Worm (Caenorhabditis elegans) whole organism, L4 larva: ENCODE measurements around the gene cut-1.

Experiments used
- ama-1 ChIP-seq: fragments of 150-350 bp; optimal IDR thresholded peaks from 2 replicates; lab custom pipeline; 2014; ENCODE audit warnings: inconsistent platforms, mixed read lengths
- cey-2 ChIP-seq: sonication (generic microtip); optimal IDR thresholded peaks from 3 replicates; lab custom pipeline; 2017; ENCODE audit warnings: missing genetic modification characterization, mild to moderate bottlenecking, missing compliant biosample characterization, antibody characterized with exemption, borderline replicate concordance; ENCODE audit not compliant: insufficient read depth
- nhr-25 ChIP-seq: sonication (generic microtip); optimal IDR thresholded peaks from 2 replicates; lab custom pipeline; 2017; ENCODE audit warnings: missing genetic modification characterization, mild to moderate bottlenecking, missing compliant biosample characterization, antibody characterized with exemption, moderate library complexity, borderline replicate concordance; ENCODE audit not compliant: insufficient read depth
- rbr-2 ChIP-seq: sonication (generic microtip); optimal IDR thresholded peaks from 2 replicates; lab custom pipeline; 2016; ENCODE audit warnings: missing genotype, missing genetic modification characterization, missing compliant biosample characterization

- TF ChIP-seq rbr-2 (no peak), nhr-25 (peak; percentile 7), cey-2 (tag; lab: Kevin White, UChicago) (no peak), ama-1 (lab: Kevin White, UChicago) (no peak)
These were observed 38.4 kb downstream of the cut-1 start for ce11 chrII:11307332-11307731.
